Worm (Caenorhabditis elegans) whole organism, L1 larva: Measurements from ENCODE around the gene sap-49.

Source experiments
- C04F5.9 ChIP-seq: sonication (generic microtip); optimal IDR thresholded peaks from 2 replicates; lab custom pipeline; 2016; ENCODE audit warnings: missing genetic modification characterization, missing compliant biosample characterization
- C16A3.4 ChIP-seq: fragments of 150-350 bp; optimal IDR thresholded peaks from 2 replicates; lab custom pipeline; 2014; ENCODE audit warnings: missing biosample characterization, missing genetic modification characterization
- C34B4.2 ChIP-seq: sonication (generic microtip); optimal IDR thresholded peaks from 2 replicates; lab custom pipeline; 2017; ENCODE audit warnings: mild to moderate bottlenecking, missing genetic modification characterization, missing compliant biosample characterization
- F16B12.6 ChIP-seq: fragments of 150-350 bp; optimal IDR thresholded peaks from 2 replicates; lab custom pipeline; 2014; ENCODE audit warnings: missing biosample characterization, missing genetic modification characterization
- aha-1 ChIP-seq: fragments of 150-350 bp; optimal IDR thresholded peaks from 2 replicates; lab custom pipeline; 2014; ENCODE audit warnings: missing biosample characterization, missing genetic modification characterization
- alr-1 ChIP-seq: fragments of 200-800 bp; sonication (Bioruptor generic); optimal IDR thresholded peaks from 2 replicates; lab custom pipeline; 2018; ENCODE audit warnings: borderline replicate concordance, mild to moderate bottlenecking, missing genetic modification characterization, missing compliant biosample characterization
- ama-1 ChIP-seq: fragments of 150-350 bp; optimal IDR thresholded peaks from 2 replicates; lab custom pipeline; 2014
- ceh-8 ChIP-seq: fragments of 200-800 bp; sonication (Bioruptor generic); optimal IDR thresholded peaks from 2 replicates; lab custom pipeline; 2018; ENCODE audit warnings: mild to moderate bottlenecking, missing genetic modification characterization, moderate library complexity, missing compliant biosample characterization
- ceh-82 ChIP-seq, 3 experiments: fragments of 150-350 bp in 1 of 3; sonication (generic microtip) in 2 of 3; optimal IDR thresholded peaks; 2 replicates each; lab custom pipeline; 2014 to 2017; ENCODE audit warnings: missing biosample characterization in 3 of 3, missing genetic modification characterization in 3 of 3
- ceh-88 ChIP-seq: fragments of 200-800 bp; sonication (Bioruptor generic); IDR thresholded peaks from 2 replicates; pipeline ENCODE4 v1.3.6; 2022; ENCODE audit warnings: missing genetic modification characterization, missing compliant biosample characterization
- ces-1 ChIP-seq: fragments of 150-350 bp; optimal IDR thresholded peaks from 2 replicates; lab custom pipeline; 2014; ENCODE audit warnings: missing biosample characterization, missing genetic modification reagents, missing genetic modification characterization
- elt-3 ChIP-seq, 6 experiments: fragments of 150-350 bp in 1 of 6; sonication (generic microtip); optimal IDR thresholded peaks; 2 replicates each; lab custom pipeline; 2017 to 2018; ENCODE audit warnings: missing biosample characterization in 6 of 6, missing genetic modification characterization in 6 of 6, inconsistent platforms in 1 of 6
- fkh-4 ChIP-seq: sonication (generic microtip); optimal IDR thresholded peaks from 2 replicates; lab custom pipeline; 2016; ENCODE audit warnings: missing compliant biosample characterization, missing genetic modification characterization, borderline replicate concordance
- grh-1 ChIP-seq: fragments of 200-800 bp; sonication (Bioruptor generic); IDR thresholded peaks from 2 replicates; pipeline ENCODE4 v1.3.6; 2022; ENCODE audit warnings: missing genetic modification reagents, missing genetic modification characterization, missing compliant biosample characterization
- hlh-4 ChIP-seq: sonication (generic microtip); optimal IDR thresholded peaks from 2 replicates; lab custom pipeline; 2016; ENCODE audit warnings: mild to moderate bottlenecking, missing genetic modification characterization, missing compliant biosample characterization
- isw-1 ChIP-seq: fragments of 200-800 bp; sonication (Bioruptor generic); IDR thresholded peaks from 2 replicates; pipeline ENCODE4 v1.3.6; 2022; ENCODE audit warnings: missing genetic modification characterization, missing compliant biosample characterization
- jun-1 ChIP-seq: fragments of 150-350 bp; optimal IDR thresholded peaks from 2 replicates; lab custom pipeline; 2014; ENCODE audit warnings: missing biosample characterization, missing genetic modification reagents, missing genetic modification characterization
- lin-13 ChIP-seq: fragments of 150-350 bp; optimal IDR thresholded peaks from 2 replicates; lab custom pipeline; 2014; ENCODE audit warnings: missing biosample characterization, missing genetic modification reagents, missing genetic modification characterization
- lin-35 ChIP-seq, 2 experiments: fragments of 150-350 bp; optimal IDR thresholded peaks; 2 replicates each; lab custom pipeline; 2014; ENCODE audit warnings: missing biosample characterization in 2 of 2, missing genetic modification characterization in 2 of 2, missing genetic modification reagents in 2 of 2
- lin-39 ChIP-seq: fragments of 150-350 bp; optimal IDR thresholded peaks from 2 replicates; lab custom pipeline; 2014; ENCODE audit warnings: missing biosample characterization, missing genetic modification reagents, missing genetic modification characterization
- lsy-2 ChIP-seq, 2 experiments: fragments of 150-350 bp; optimal IDR thresholded peaks; 2 replicates each; lab custom pipeline; 2014; ENCODE audit warnings: missing biosample characterization in 2 of 2, missing genetic modification characterization in 2 of 2
- mef-2 ChIP-seq: fragments of 150-350 bp; optimal IDR thresholded peaks from 2 replicates; lab custom pipeline; 2014; ENCODE audit warnings: missing biosample characterization, missing genetic modification characterization
- mep-1 ChIP-seq: fragments of 150-350 bp; optimal IDR thresholded peaks from 2 replicates; lab custom pipeline; 2014; ENCODE audit warnings: missing biosample characterization, missing genetic modification characterization
- nhr-11 ChIP-seq: fragments of 150-350 bp; optimal IDR thresholded peaks from 2 replicates; lab custom pipeline; 2014; ENCODE audit warnings: missing biosample characterization, missing genetic modification characterization
- nhr-12 ChIP-seq: sonication (generic microtip); optimal IDR thresholded peaks from 2 replicates; lab custom pipeline; 2017; ENCODE audit warnings: missing biosample characterization, missing genetic modification characterization
- nhr-19 ChIP-seq: fragments of 200-800 bp; sonication (Bioruptor generic); conservative IDR thresholded peaks from 2 replicates; pipeline ENCODE4 v1.3.6; 2022; ENCODE audit warnings: missing genetic modification characterization, missing compliant biosample characterization
- nhr-76 ChIP-seq: sonication (generic microtip); optimal IDR thresholded peaks from 2 replicates; lab custom pipeline; 2017; ENCODE audit warnings: missing biosample characterization, missing genetic modification characterization
- nhr-77 ChIP-seq: fragments of 150-350 bp; optimal IDR thresholded peaks from 2 replicates; lab custom pipeline; 2014; ENCODE audit warnings: missing biosample characterization, missing genetic modification characterization
- nhr-84 ChIP-seq: sonication (generic microtip); optimal IDR thresholded peaks from 2 replicates; lab custom pipeline; 2017; ENCODE audit warnings: missing biosample characterization, missing genetic modification characterization
- nhr-85 ChIP-seq: sonication (generic microtip); peaks from one replicate; lab custom pipeline; 2016; ENCODE audit warnings: missing genetic modification characterization, inconsistent platforms, missing compliant biosample characterization
- nhr-90 ChIP-seq: sonication (generic microtip); optimal IDR thresholded peaks from 2 replicates; lab custom pipeline; 2016; ENCODE audit warnings: mild to moderate bottlenecking, missing genetic modification characterization, missing compliant biosample characterization; ENCODE audit not compliant: poor library complexity
- pag-3 ChIP-seq: sonication (generic microtip); optimal IDR thresholded peaks from 2 replicates; lab custom pipeline; 2017; ENCODE audit warnings: missing genetic modification characterization, mild to moderate bottlenecking, missing compliant biosample characterization, antibody characterized with exemption, borderline replicate concordance; ENCODE audit not compliant: insufficient read depth
- pax-3 ChIP-seq: fragments of 200-800 bp; sonication (Bioruptor generic); optimal IDR thresholded peaks from 2 replicates; lab custom pipeline; 2018; ENCODE audit warnings: mild to moderate bottlenecking, missing genetic modification characterization, moderate library complexity, missing compliant biosample characterization
- sptf-1 ChIP-seq: fragments of 150-350 bp; optimal IDR thresholded peaks from 2 replicates; lab custom pipeline; 2014; ENCODE audit warnings: missing biosample characterization, missing genetic modification characterization
- sup-37 ChIP-seq: fragments of 200-800 bp; sonication (Bioruptor generic); optimal IDR thresholded peaks from 2 replicates; lab custom pipeline; 2018; ENCODE audit warnings: mild to moderate bottlenecking, missing genetic modification characterization, missing compliant biosample characterization
- swsn-7 ChIP-seq: sonication (generic microtip); optimal IDR thresholded peaks from 2 replicates; lab custom pipeline; 2016; ENCODE audit warnings: missing genetic modification characterization, missing compliant biosample characterization
- tbx-2 ChIP-seq: sonication (generic microtip); optimal IDR thresholded peaks from 2 replicates; lab custom pipeline; 2016; ENCODE audit warnings: missing genetic modification characterization, missing compliant biosample characterization
- tlp-1 ChIP-seq: fragments of 150-350 bp; optimal IDR thresholded peaks from 2 replicates; lab custom pipeline; 2014; ENCODE audit warnings: missing biosample characterization, missing genetic modification characterization
- unc-130 ChIP-seq: fragments of 150-350 bp; optimal IDR thresholded peaks from 2 replicates; lab custom pipeline; 2017; ENCODE audit warnings: missing biosample characterization, missing genetic modification characterization, inconsistent platforms
- unc-30 ChIP-seq: sonication (generic microtip); optimal IDR thresholded peaks from 2 replicates; lab custom pipeline; 2017; ENCODE audit warnings: missing biosample characterization, missing genetic modification characterization
- unc-62 ChIP-seq: fragments of 150-350 bp; optimal IDR thresholded peaks from 2 replicates; lab custom pipeline; 2014; ENCODE audit warnings: missing biosample characterization, missing genetic modification reagents, missing genetic modification characterization
- unc-86 ChIP-seq: sonication (generic microtip); optimal IDR thresholded peaks from 2 replicates; lab custom pipeline; 2016; ENCODE audit warnings: missing genetic modification characterization, missing compliant biosample characterization
- unc-98 ChIP-seq: fragments of 200-800 bp; sonication (Bioruptor generic); IDR thresholded peaks from 2 replicates; pipeline ENCODE4 v1.3.6; 2022; ENCODE audit warnings: missing genetic modification characterization, missing compliant biosample characterization
- zag-1 ChIP-seq: fragments of 150-350 bp; optimal IDR thresholded peaks from 2 replicates; lab custom pipeline; 2014; ENCODE audit warnings: missing biosample characterization, missing genetic modification characterization
- ztf-11 ChIP-seq, 2 experiments: sonication (generic microtip); optimal IDR thresholded peaks; 2 replicates each; lab custom pipeline; 2016 to 2017; ENCODE audit warnings: missing genetic modification characterization in 2 of 2, missing biosample characterization in 1 of 2, missing compliant biosample characterization in 1 of 2

Gene sap-49

ce11 chrII:8071801-8072544 lies 36.4 kb upstream of the sap-49 start (continued):
- TF ChIP-seq unc-98 (no peak), lin-13 (GFP tag; lab: Kevin White, UChicago) (no peak), F16B12.6 (tag; lab: Kevin White, UChicago) (no peak), nhr-84 (no peak), lsy-2 (tag; optimal IDR thresholded peaks at IDR 0.05; lab: Kevin White, UChicago) (peak; percentile 56 to 64), mef-2 (tag; lab: Kevin White, UChicago) (peak; percentile 21), mep-1 (peak; percentile 72), alr-1 (tag; lab: Kevin White, UChicago) (no peak), isw-1 (GFP tag; lab: Robert Waterston, UW) (peak; percentile 51), ces-1 (GFP tag; lab: Kevin White, UChicago) (no peak), lin-39 (tag; lab: Kevin White, UChicago) (no peak), ama-1 (lab: Kevin White, UChicago) (no peak), nhr-85 (tag; lab: Kevin White, UChicago) (peak; percentile 44), unc-130 (peak; percentile 23), grh-1 (no peak), nhr-90 (peak; percentile 44), unc-30 (no peak), unc-86 (peak; percentile 73), pax-3 (tag; lab: Kevin White, UChicago) (peak; percentile 13), tlp-1 (tag; lab: Kevin White, UChicago) (no peak), nhr-19 (GFP tag; lab: Robert Waterston, UW) (peak; percentile 81), jun-1 (no peak), tbx-2 (tag; lab: Kevin White, UChicago) (peak; percentile 54), swsn-7 (tag; lab: Kevin White, UChicago) (peak; percentile 54), hlh-4 (tag; lab: Kevin White, UChicago) (no peak), elt-3 (tag; optimal IDR thresholded peaks at IDR 0.05; lab: Kevin White, UChicago) (peak in 2 of 6 experiments; percentile 45 to 66), nhr-77 (tag; lab: Kevin White, UChicago) (no peak), pag-3 (tag; lab: Kevin White, UChicago) (no peak), nhr-76 (tag; lab: Kevin White, UChicago) (no peak), ceh-88 (GFP tag; lab: Robert Waterston, UW) (no peak; the same call in 1 of the 2 replicates), nhr-11 (tag; lab: Kevin White, UChicago) (no peak), sptf-1 (no peak), C34B4.2 (tag; lab: Kevin White, UChicago) (no peak), unc-62 (GFP tag; lab: Kevin White, UChicago) (no peak), C04F5.9 (tag; lab: Kevin White, UChicago) (no peak), aha-1 (tag; lab: Kevin White, UChicago) (no peak), C16A3.4 (tag; lab: Kevin White, UChicago) (peak; percentile 28), lin-35 (GFP tag; optimal IDR thresholded peaks at IDR 0.05; lab: Kevin White, UChicago) (peak; percentile 49 to 61), ztf-11 (tag; optimal IDR thresholded peaks at IDR 0.05; lab: Kevin White, UChicago) (peak in 1 of 2 experiments; percentile 18), nhr-12 (tag; lab: Kevin White, UChicago) (no peak), ceh-82 (tag; optimal IDR thresholded peaks at IDR 0.05; lab: Kevin White, UChicago) (peak in 1 of 3 experiments; percentile 33), sup-37 (GFP tag; lab: Kevin White, UChicago) (peak; percentile 4), zag-1 (tag; lab: Kevin White, UChicago) (no peak), ceh-8 (GFP tag; lab: Kevin White, UChicago) (no peak), fkh-4 (tag; lab: Kevin White, UChicago) (no peak)
- TF ChIP-seq, all 84 proteins: peak for 35
